Worm (Caenorhabditis elegans) whole organism, L4/young adult: ENCODE results near the gene pgm-3.

Experiments used
- W03F9.2 ChIP-seq: fragments of 150-350 bp; optimal IDR thresholded peaks from 2 replicates; lab custom pipeline; 2014; ENCODE audit warnings: missing biosample characterization, missing genetic modification characterization
- dao-5 ChIP-seq: sonication (generic microtip); optimal IDR thresholded peaks from 2 replicates; lab custom pipeline; 2016; ENCODE audit warnings: missing genotype, missing genetic modification characterization, moderate library complexity, missing compliant biosample characterization
- him-1 ChIP-seq: sonication (generic microtip); optimal IDR thresholded peaks from 2 replicates; lab custom pipeline; 2016; ENCODE audit warnings: missing genotype, missing genetic modification reagents, missing genetic modification characterization, missing compliant biosample characterization

ce11 chrIV:8758620-8759019 is 33.1 kb downstream of the pgm-3 start:
- TF ChIP-seq him-1 (tag; lab: Kevin White, UChicago), result no peak
- TF ChIP-seq W03F9.2 (tag; lab: Kevin White, UChicago), result no peak
- no peak for TF ChIP-seq dao-5 (tag; lab: Kevin White, UChicago)
